Worm (Caenorhabditis elegans) whole organism, midembryonic: Measurements from ENCODE around the gene gei-15.

ENCODE experiments used
- cog-1 ChIP-seq: sonication (generic microtip); optimal IDR thresholded peaks from 2 replicates; lab custom pipeline; 2016; ENCODE audit warnings: missing genetic modification characterization, missing compliant biosample characterization
- flt-1 ChIP-seq: fragments of 200-800 bp; sonication (Bioruptor generic); IDR thresholded peaks from 2 replicates; pipeline ENCODE4 v1.3.6; 2022; ENCODE audit warnings: missing genetic modification characterization, missing compliant biosample characterization
- klf-2 ChIP-seq: fragments of 200-800 bp; sonication (Bioruptor generic); conservative IDR thresholded peaks from 2 replicates; pipeline ENCODE4 v1.3.6; 2022; ENCODE audit warnings: missing genetic modification reagents, missing genetic modification characterization, missing compliant biosample characterization
- med-1 ChIP-seq: sonication (generic microtip); optimal IDR thresholded peaks from 2 replicates; lab custom pipeline; 2017; ENCODE audit warnings: missing genetic modification characterization, mild to moderate bottlenecking, missing compliant biosample characterization, antibody characterized with exemption, missing genetic modification reagents; ENCODE audit not compliant: insufficient read depth
- ref-1 ChIP-seq: fragments of 200-800 bp; sonication (Bioruptor generic); conservative IDR thresholded peaks from 2 replicates; pipeline ENCODE4 v1.3.6; 2022; ENCODE audit warnings: missing genetic modification reagents, missing genetic modification characterization, missing compliant biosample characterization
- ztf-23 ChIP-seq: fragments of 200-800 bp; sonication (Bioruptor generic); IDR thresholded peaks from 2 replicates; pipeline ENCODE4 v1.3.6; 2022; ENCODE audit warnings: missing genetic modification reagents, missing genetic modification characterization, missing compliant biosample characterization
- ztf-29 ChIP-seq: fragments of 200-800 bp; sonication (Bioruptor generic); IDR thresholded peaks from 2 replicates; pipeline ENCODE4 v1.3.6; 2022; ENCODE audit warnings: missing genetic modification reagents, missing genetic modification characterization, missing compliant biosample characterization

DNA sequence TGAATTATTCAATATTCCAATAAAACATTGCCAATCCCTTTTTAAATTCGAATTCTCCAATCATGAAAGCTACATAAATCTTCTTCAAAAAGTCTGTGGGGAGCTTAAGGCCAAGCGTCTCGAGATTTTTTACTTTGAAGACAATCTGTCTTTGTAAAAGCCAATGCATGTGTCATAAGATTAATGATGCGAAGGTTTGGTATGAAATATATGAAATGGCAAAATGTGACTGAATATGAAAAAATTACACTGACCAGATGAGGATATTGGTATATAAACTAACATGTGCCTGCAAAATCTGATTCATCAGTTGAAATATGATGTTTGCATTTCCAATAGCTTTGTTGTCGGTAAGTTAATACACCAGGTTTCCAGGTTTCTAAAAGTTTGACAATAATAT lies 22.9 kb upstream of the gei-15 start, which contains the start of gene C53B7.2:
- TF ChIP-seq flt-1 (GFP tag; lab: Robert Waterston, UW), result no peak
- TF ChIP-seq med-1, result no peak
- no peak for TF ChIP-seq ref-1 (GFP tag; lab: Robert Waterston, UW)
- TF ChIP-seq klf-2, result no peak
- TF ChIP-seq ztf-23 (GFP tag; lab: Robert Waterston, UW), result no peak
- TF ChIP-seq ztf-29, result no peak
- no peak for TF ChIP-seq cog-1 (tag; lab: Kevin White, UChicago)
